Fruit fly (Drosophila melanogaster): ENCODE measurements around the gene CG6287.

The CG6287 gene

DNA sequence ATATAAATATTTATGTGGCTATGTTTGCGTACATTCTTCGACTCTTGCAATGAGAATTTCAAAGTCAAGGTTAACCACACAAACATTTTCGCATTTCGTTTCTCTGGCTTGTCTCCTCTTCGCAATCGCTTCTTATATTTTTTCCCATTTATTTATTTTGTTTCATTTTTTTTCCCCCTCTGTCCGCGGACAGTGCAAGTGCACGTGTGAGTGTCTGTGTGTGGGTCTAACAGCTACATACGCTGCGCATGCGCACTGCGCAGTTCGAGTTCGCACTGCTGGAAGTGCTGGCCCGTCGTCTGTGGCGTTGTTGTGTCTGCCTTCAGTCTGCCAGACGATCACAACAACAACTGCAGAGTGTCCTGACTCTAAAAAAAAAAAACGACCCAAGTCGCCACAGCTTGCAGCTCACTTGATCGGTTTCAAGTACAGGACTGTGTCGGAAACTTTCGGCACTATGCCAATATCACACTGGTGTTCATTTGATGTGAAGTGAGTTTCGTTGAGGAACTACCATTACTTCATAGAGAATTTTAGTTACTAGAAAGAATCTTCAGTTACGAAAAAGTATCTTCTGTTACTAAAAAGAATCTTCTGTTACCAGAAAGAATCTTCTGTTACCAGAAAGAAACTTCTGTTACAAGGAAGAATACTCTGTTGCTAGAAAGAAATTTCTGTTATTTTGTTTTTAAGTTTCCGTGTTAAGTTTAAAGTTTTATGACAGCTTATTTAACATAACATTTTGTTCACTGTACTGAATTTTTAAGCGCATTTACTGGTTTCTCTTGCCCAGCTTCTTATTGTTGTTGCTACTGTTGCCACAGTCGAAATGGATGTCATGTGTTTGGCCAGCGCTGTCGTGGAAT, 20.1 kb upstream of the CG6287 start:
- no peak for TF ChIP-seq noc (tag; optimal IDR thresholded peaks at IDR 0.05)

DNA sequence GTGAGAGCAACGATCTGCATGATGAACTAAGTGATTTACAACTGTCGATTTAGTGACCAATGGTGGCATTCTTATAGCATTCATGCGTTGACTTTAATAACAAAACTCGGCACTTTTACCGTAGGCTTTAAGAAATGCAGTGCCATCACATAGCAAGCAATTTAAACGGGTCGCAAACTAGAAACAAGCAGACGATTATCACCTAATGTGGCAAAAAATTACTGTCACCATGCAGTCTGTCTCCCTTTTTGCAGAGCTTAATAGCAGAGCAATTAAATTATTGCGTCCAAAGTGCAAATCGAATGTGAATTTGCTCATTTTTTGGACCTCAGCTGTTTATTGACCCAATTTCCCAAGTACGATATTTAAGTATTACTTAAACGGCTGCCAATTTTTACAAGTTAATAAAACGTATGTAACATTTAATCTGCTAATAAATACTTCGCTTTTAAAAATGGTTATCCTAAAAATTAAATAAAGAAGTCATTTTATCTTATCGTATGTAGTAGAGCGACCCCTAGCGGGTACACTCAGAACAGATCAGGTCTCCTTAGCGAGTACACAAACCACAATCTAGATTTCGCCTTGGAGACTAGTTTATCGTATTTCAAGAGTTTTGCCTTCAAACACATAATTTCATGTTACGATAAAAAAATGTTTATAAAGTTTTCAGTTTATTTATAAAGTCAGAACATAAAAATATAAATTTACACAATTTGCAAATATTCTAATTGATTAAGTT, 16.3 kb upstream of the CG6287 start, which contains the start of gene Vm32E:
Vm32E (minus strand) TSS at position 51 of the 742 bp plus-strand sequence.
- TF ChIP-seq noc (tag; optimal IDR thresholded peaks at IDR 0.05) = no peak

dm6 chr2L:11170549-11170948, 15.0 kb upstream of the CG6287 start:
- no peak for TF ChIP-seq noc (tag; optimal IDR thresholded peaks at IDR 0.05)

DNA sequence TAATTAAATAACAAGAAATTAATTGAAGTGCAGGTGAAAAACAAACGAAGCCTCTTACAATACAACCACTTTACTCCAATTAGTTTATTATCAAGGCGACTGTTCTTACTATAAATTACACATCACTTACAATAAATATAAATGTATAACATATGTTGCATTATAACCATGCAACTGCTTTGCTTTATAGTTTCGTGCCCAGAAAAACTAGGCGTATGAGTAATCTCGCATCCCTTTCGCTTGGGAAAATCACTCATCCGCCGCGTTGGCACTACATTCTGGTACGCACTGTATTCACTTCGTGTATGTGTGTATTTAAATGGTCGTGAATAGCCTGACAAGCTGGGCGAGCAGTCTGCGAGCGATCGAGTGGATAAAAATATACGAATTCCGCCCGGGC, 14.4 kb upstream of the CG6287 start:
- no peak for TF ChIP-seq noc (tag; optimal IDR thresholded peaks at IDR 0.05)

- TF ChIP-seq noc (tag; optimal IDR thresholded peaks at IDR 0.05) = no peak
Observed at dm6 chr2L:11168684-11169549, 13.4 kb upstream of the CG6287 start.

dm6 chr2L:11167997-11168396, 12.5 kb upstream of the CG6287 start:
- no peak for TF ChIP-seq noc (tag; optimal IDR thresholded peaks at IDR 0.05)

DNA sequence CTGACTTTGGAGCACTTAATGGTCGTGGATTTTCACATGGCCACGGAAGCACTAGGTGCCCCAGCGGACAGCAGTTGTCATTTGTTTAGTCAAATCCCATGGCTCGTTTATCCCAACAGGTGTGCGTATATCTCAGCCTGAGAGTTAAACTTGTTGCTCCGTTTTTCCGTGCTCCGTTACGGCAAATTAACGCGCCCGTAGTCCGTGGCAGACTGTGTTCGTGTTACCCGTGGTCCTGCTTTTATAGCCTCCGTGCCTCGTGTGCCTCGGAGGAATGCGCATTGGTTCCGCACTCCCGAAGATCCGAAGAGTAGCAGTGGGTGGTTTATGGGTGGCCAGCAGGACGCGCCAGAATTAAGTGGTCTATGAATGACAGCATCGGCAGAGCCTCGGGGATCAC, 6.6 kb downstream of the CG6287 start, which contains the start of gene Gyc32E:
Gyc32E (minus strand) TSS at position 133 of the 400 bp plus-strand sequence.
- TF ChIP-seq noc (tag; optimal IDR thresholded peaks at IDR 0.05) = no peak

DNA sequence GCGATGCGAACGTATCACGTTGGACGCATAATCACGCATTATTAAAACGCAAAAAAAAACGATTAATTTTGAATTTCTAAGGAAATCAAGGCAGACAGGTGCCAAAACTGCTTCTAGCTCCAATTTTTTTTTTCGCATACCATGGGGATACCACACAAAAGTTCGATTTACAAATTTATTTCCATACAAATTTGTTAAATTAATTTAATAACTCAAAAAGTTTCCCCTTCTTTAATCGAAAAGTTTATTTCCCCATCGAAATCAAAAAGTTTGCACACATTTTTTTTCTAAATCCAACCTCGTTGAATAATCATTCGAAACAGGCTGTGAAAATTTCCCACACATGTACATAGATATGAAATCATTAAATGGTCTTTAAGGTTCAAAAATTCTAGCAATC, 10.2 kb downstream of the CG6287 start, which contains the start of gene CG31867:
CG31867 (minus strand) TSS at position 101 of the 400 bp plus-strand sequence.
- TF ChIP-seq noc (tag; optimal IDR thresholded peaks at IDR 0.05) = no peak

DNA sequence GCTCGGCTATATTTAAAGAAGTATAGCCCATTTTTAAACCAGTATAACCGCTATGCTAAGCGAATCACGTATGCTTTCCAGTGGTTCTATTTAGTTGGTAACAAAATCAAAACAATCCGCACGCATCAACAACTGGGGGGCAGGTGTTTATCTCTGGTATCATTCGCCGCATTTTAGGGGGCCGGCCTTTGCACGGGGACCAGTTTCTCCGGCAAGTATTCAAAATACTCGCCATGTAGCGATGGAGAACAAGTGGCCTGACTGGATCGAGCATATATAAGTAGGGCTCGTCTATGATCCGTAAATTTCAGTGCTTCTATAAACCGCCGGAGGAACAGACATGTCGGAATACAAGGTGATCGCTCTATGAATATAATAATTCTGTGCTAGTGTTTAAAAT, 19.4 kb downstream of the CG6287 start, which contains the start of gene hgo:
hgo (plus strand) TSS at position 301 of the 400 bp plus-strand sequence.
- no peak for TF ChIP-seq noc (tag; optimal IDR thresholded peaks at IDR 0.05)

DNA sequence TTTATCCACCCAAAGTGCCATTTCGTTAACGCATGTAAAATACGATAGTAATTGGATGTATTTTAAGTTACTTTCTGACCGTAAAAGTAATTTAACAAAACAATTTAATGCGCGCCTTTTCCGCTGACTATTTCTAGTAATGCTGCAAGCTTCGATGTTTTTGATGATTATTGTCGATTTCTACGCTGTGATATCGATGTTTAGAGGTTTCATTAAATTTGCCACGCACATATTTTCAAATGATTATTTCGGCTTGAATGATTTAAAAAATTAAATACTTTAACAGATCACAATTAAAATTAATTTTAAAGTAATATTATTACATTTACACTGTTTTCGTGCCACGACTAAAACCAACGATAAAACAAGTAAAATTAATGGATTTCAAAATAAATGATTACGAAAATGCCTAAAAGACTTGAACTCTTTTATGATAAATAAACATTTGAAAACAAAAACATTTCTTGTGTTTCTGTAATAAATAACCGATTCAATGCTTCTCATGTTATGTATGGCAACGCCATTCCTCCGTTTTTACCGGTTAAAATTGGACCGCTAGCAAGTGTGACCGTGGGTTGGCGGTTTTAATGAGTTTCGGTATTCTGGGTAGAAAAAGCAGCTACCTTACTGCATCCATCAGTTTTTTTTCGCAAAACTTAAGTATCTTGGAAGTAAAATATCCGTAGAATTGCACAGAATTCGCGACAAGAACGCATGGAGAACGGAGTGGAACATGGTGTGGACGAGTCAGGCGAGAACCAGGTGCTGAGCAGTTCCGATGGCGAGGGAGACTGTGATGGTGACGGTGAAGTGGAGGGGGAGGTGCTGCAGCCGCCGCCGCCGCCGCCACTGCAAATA, 25.1 kb downstream of the CG6287 start, which contains the start of the genes RfC38 and CG4751:
RfC38 (minus strand) TSS at position 495 of the 858 bp plus-strand sequence.
CG4751 (plus strand) TSS at position 587 of the 858 bp plus-strand sequence.
- TF ChIP-seq noc (tag; optimal IDR thresholded peaks at IDR 0.05) = no peak

DNA sequence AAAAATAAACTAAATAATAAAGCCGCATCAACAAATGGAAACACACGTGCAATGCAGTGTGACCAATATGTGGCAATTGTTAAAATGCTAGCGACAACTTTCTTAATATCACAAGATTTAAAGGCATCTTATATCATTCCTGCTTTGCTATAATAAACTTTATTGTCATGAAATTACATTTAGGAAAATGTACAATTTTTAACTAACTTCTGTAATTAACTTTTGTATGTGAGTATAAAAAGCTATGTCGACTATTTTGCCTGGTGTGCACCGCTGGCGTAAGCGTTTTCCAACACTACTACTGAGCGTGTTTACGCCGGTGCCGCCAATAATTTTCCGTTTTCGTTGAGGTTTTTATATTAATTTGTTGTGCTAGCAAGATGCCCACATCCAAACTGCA, 32.0 kb downstream of the CG6287 start, which contains the start of the genes Csl4 and Nup160:
Csl4 (minus strand) TSS at position 69 of the 400 bp plus-strand sequence.
Nup160 (plus strand) TSS at position 279 of the 400 bp plus-strand sequence.
- TF ChIP-seq noc (tag; optimal IDR thresholded peaks at IDR 0.05) = no peak

DNA sequence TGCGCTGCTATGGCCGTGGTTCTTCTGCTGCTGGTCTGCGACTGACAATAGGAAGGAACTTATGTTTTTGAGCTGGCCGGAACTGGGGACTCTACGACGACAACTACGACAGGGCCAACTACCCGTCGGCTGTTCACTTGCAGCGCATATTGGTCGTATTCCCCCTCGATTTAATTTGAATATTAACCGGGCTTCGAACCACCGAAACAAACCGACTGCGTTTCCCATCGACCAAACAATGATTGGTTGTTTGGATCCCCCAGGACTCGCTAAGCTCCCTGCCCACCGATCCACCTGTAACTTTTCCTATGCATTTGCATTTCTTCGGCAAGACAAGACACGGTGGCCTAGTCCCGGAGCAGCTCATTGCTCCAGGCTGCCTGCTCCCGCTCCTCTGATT, 33.9 kb downstream of the CG6287 start, which contains the start of gene Dnaaf4:
Dnaaf4 (minus strand) TSS at position 101 of the 400 bp plus-strand sequence.
- no peak for TF ChIP-seq noc (tag; optimal IDR thresholded peaks at IDR 0.05)

DNA sequence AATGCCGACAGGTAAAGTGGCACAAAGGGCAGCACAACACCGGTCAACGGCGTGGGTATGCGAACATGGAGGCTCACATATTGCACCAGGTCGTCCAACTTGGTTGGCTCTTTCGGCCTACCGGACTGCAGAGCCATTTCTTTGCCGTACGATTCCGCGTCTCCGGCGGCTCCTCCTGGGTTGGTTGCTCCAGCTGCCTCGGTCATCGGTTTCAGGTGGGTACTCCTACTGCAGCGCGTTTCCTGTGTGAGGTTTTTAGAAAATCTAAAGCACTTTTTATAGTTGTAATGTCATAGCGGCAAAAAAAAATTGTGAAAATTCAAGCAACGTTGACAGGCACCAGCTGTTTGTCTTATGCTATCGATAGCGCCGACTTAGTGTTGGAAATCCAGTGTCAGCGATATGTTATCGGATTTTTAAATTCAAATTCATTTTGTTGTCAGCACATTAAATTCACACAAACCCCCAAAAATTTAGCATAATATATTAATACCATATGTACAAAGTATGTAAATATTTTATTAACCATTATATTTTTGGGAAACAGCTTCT, 35.5 kb downstream of the CG6287 start, which contains the start of gene CG6230:
CG6230 (minus strand) TSS at position 354 of the 552 bp plus-strand sequence.
- TF ChIP-seq noc (tag; optimal IDR thresholded peaks at IDR 0.05) = no peak

DNA sequence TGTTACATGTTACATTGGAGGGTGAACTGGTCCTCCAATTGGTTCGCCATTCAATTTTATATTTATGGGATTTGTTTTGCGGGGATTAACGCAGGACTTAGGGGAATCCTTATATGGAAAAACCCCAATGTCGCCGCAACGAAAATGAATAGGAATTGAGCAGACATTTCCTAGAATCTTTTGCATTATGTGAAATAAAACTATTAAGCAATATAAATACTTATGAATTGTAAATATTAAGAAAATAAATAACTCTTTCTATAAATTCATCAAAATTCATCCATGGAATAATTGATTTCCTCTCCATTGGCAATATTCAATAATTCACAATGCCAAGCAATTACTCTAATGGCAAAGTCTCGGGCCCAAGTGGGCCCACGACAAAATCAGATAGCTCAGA, 41.8 kb downstream of the CG6287 start, which contains the start of gene Gr32a:
Gr32a (plus strand) TSS at position 301 of the 400 bp plus-strand sequence.
- TF ChIP-seq noc (tag; optimal IDR thresholded peaks at IDR 0.05) = no peak

All from whole organism, larva.